Fruit fly (Drosophila melanogaster): ENCODE results near the gene CG8679.

The CG8679 gene

DNA sequence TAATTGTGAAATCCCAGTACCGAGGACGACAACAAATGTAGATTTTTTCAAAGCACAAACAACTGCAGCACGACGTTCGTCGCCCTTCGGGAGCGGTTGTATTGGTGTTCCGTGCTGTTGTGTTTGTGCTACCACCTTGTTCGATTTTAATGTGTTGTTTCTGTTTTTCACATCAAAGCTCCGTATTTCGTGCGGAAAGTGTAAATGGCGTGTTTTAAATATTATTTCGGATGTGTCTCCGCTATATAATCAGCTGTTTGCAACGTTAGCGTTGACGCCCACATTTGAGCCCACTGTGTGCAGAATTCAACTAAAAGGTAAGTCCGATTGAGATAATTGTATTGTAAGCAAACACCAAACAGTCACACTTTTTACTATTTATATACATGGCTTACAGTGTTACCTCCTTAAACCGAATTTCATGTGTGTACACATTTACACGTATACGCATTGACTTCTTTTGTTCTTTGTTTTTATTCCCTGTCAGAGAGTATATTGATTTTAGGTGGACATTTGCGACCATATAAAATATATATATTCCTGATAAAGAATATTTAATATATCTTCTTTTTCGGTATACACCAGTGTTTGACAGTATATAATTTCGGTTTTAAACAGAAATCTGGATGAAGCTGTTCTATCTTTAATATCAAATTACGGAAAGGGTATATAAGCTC, 45.3 kb upstream of the CG8679 start (continued):
- no peak for TF ChIP-seq Poxn (GFP tag; IDR thresholded peaks at IDR 0.05)
- TF ChIP-seq CG4360 (GFP tag; IDR thresholded peaks at IDR 0.05) = no peak
- no peak for TF ChIP-seq dati (GFP tag; IDR thresholded peaks at IDR 0.05)
- TF ChIP-seq Adf1 (GFP tag; IDR thresholded peaks at IDR 0.05) = no peak
- TF ChIP-seq NK7.1 (GFP tag; optimal IDR thresholded peaks at IDR 0.05) = no peak
- peak; percentile 57 for TF ChIP-seq CG31441 (GFP tag; IDR thresholded peaks at IDR 0.05)
- TF ChIP-seq Tbp (GFP tag; optimal IDR thresholded peaks at IDR 0.05) = no peak

- peak; percentile 40 for TF ChIP-seq CG15514 (GFP tag; optimal IDR thresholded peaks at IDR 0.05)
- TF ChIP-seq her (GFP tag; optimal IDR thresholded peaks at IDR 0.05) = peak; percentile 3
- peak; percentile 26; the same call in 1 of the 3 replicates for TF ChIP-seq CG17361 (GFP tag; IDR thresholded peaks at IDR 0.05)
- TF ChIP-seq CG30020 (tag; optimal IDR thresholded peaks at IDR 0.05) = peak; percentile 53
- peak; percentile 96 for TF ChIP-seq wek (GFP tag; optimal IDR thresholded peaks at IDR 0.05)
- TF ChIP-seq CG2199 (GFP tag; IDR thresholded peaks at IDR 0.05) = 0 out of 3 replicates have a peak, but pooled peaks have one; percentile 30
- peak; percentile 39; the same call in 1 of the 3 replicates for TF ChIP-seq zfh1 (GFP tag; IDR thresholded peaks at IDR 0.05)
- TF ChIP-seq PHDP (tag; optimal IDR thresholded peaks at IDR 0.05) = no peak
- TF ChIP-seq caup (GFP tag; optimal IDR thresholded peaks at IDR 0.05; ENCODE audit: severe bottlenecking) = peak; percentile 2
- TF ChIP-seq HmgD (GFP tag; optimal IDR thresholded peaks at IDR 0.05) = peak; percentile 15
- no peak for TF ChIP-seq CG7372 (GFP tag; IDR thresholded peaks at IDR 0.05)
- no peak for TF ChIP-seq cad (GFP tag; optimal IDR thresholded peaks at IDR 0.05)
- TF ChIP-seq CG2712 (tag; optimal IDR thresholded peaks at IDR 0.05) = peak; percentile 27
- peak; percentile 1 for TF ChIP-seq CG2120 (GFP tag; optimal IDR thresholded peaks at IDR 0.05)
- peak; percentile 28 for TF ChIP-seq nmo (GFP tag; optimal IDR thresholded peaks at IDR 0.05)
- peak; percentile 17 for TF ChIP-seq unpg (GFP tag; optimal IDR thresholded peaks at IDR 0.05)
- peak; percentile 85 for TF ChIP-seq sqz (GFP tag; optimal IDR thresholded peaks at IDR 0.05)
- no peak for TF ChIP-seq Meics (GFP tag; optimal IDR thresholded peaks at IDR 0.05)
- TF ChIP-seq MBD-R2 (GFP tag; IDR thresholded peaks at IDR 0.05) = peak; percentile 49
- peak; percentile 82 for TF ChIP-seq CG9797 (GFP tag; optimal IDR thresholded peaks at IDR 0.05)
- no peak for TF ChIP-seq tap (tag; optimal IDR thresholded peaks at IDR 0.05)
- no peak for TF ChIP-seq hbn (GFP tag; IDR thresholded peaks at IDR 0.05; ENCODE audit: partially characterized antibody)
- peak; percentile 35 for TF ChIP-seq CG14710 (tag; optimal IDR thresholded peaks at IDR 0.05)
- TF ChIP-seq MESR4 (GFP tag; optimal IDR thresholded peaks at IDR 0.05) = peak; percentile 85
- peak; percentile 69; the same call in 1 of the 2 replicates for TF ChIP-seq klu (GFP tag; IDR thresholded peaks at IDR 0.05)
- peak; percentile 0 for TF ChIP-seq CTCF (GFP tag; optimal IDR thresholded peaks at IDR 0.05)
- peak; percentile 33 for TF ChIP-seq Sin3A (optimal IDR thresholded peaks at IDR 0.05)
- TF ChIP-seq ftz-f1 (GFP tag; optimal IDR thresholded peaks at IDR 0.05) = peak; percentile 28
- peak; percentile 40 for TF ChIP-seq grau (tag; optimal IDR thresholded peaks at IDR 0.05)
- TF ChIP-seq CG17186 (GFP tag; optimal IDR thresholded peaks at IDR 0.05) = peak; percentile 1
- TF ChIP-seq CG14014 (GFP tag; IDR thresholded peaks at IDR 0.05) = no peak
- TF ChIP-seq CG7786 (GFP tag; optimal IDR thresholded peaks at IDR 0.05) = no peak
- TF ChIP-seq Ets97D (GFP tag; optimal IDR thresholded peaks at IDR 0.05) = peak; percentile 44
- no peak for TF ChIP-seq rib (GFP tag; IDR thresholded peaks at IDR 0.05)
- TF ChIP-seq CG14441 (GFP tag; IDR thresholded peaks at IDR 0.05) = 0 out of 2 replicates have a peak, but pooled peaks have one; percentile 12
- TF ChIP-seq CHES-1-like (GFP tag; optimal IDR thresholded peaks at IDR 0.05) = peak; percentile 18
- TF ChIP-seq tio (GFP tag; optimal IDR thresholded peaks at IDR 0.05) = no peak
- no peak for TF ChIP-seq CG11085 (GFP tag; IDR thresholded peaks at IDR 0.05)
- TF ChIP-seq bbx (GFP tag; IDR thresholded peaks at IDR 0.05; ENCODE audit: partially characterized antibody) = 0 out of 2 replicates have a peak, but pooled peaks have one; percentile 43
- peak; percentile 1 for TF ChIP-seq Fer1 (GFP tag; optimal IDR thresholded peaks at IDR 0.05)
- peak; percentile 35; the same call in 1 of the 2 replicates for TF ChIP-seq Bgb (GFP tag; IDR thresholded peaks at IDR 0.05; ENCODE audit: partially characterized antibody)
- TF ChIP-seq CG4854 (GFP tag; optimal IDR thresholded peaks at IDR 0.05) = no peak
- peak; percentile 39 for TF ChIP-seq CG33213 (GFP tag; optimal IDR thresholded peaks at IDR 0.05)
Observed at dm6 chr2L:21262832-21263231, 44.5 kb upstream of the CG8679 start, which contains the start of gene CG8671. CG8671 (plus strand) TSS chr2L:21262956.

Data from whole organism, embryonic.